Fruit fly (Drosophila melanogaster) whole organism, prepupa: ENCODE measurements around the gene HP4.

Experiments
- Blimp-1 ChIP-seq: fragments of 200-800 bp; sonication (Bioruptor generic); optimal IDR thresholded peaks from 3 replicates; lab custom pipeline; 2017; ENCODE audit warnings: missing biosample characterization, missing genetic modification characterization, mild to moderate bottlenecking, moderate library complexity, missing genetic modification reagents
- CG11294 ChIP-seq: fragments of 200-800 bp; sonication (Bioruptor generic); IDR thresholded peaks from 2 replicates; pipeline ENCODE4 v1.3.6; 2022; ENCODE audit warnings: missing biosample characterization, missing genetic modification characterization
- CG11902 ChIP-seq: fragments of 200-800 bp; sonication (Bioruptor generic); optimal IDR thresholded peaks from 3 replicates; lab custom pipeline; 2016; ENCODE audit warnings: missing biosample characterization, missing genetic modification characterization
- CG15336 ChIP-seq: fragments of 200-800 bp; sonication (Bioruptor generic); IDR thresholded peaks from 2 replicates; pipeline ENCODE4 v1.3.6; 2022; ENCODE audit warnings: missing biosample characterization, missing genetic modification characterization
- CG1621 ChIP-seq: fragments of 200-800 bp; sonication (Bioruptor generic); optimal IDR thresholded peaks from 3 replicates; lab custom pipeline; 2018; ENCODE audit warnings: missing biosample characterization, mild to moderate bottlenecking, missing genetic modification characterization
- CG16779 ChIP-seq: fragments of 200-800 bp; sonication (Bioruptor generic); optimal IDR thresholded peaks from 3 replicates; lab custom pipeline; 2017; ENCODE audit warnings: missing biosample characterization, mild to moderate bottlenecking, missing genetic modification characterization
- CG31627 ChIP-seq: fragments of 200-800 bp; sonication (Bioruptor generic); optimal IDR thresholded peaks from 3 replicates; lab custom pipeline; 2016; ENCODE audit warnings: missing biosample characterization, missing genetic modification characterization
- CG32006 ChIP-seq: fragments of 200-800 bp; sonication (Bioruptor generic); optimal IDR thresholded peaks from 3 replicates; lab custom pipeline; 2017; ENCODE audit warnings: missing biosample characterization, mild to moderate bottlenecking, missing genetic modification characterization
- CG34406 ChIP-seq: fragments of 200-800 bp; sonication (Bioruptor generic); optimal IDR thresholded peaks from 3 replicates; lab custom pipeline; 2016; ENCODE audit warnings: missing biosample characterization, missing genetic modification characterization
- CG3919 ChIP-seq: fragments of 200-800 bp; sonication (Bioruptor generic); optimal IDR thresholded peaks from 3 replicates; lab custom pipeline; 2016; ENCODE audit warnings: missing biosample characterization, missing genetic modification characterization
- CG4318 ChIP-seq: fragments of 200-800 bp; sonication (Bioruptor generic); optimal IDR thresholded peaks from 3 replicates; lab custom pipeline; 2017; ENCODE audit warnings: missing biosample characterization, mild to moderate bottlenecking, missing genetic modification characterization
- CG6276 ChIP-seq: fragments of 200-800 bp; sonication (Bioruptor generic); optimal IDR thresholded peaks from 2 replicates; lab custom pipeline; 2017; ENCODE audit warnings: missing biosample characterization, mild to moderate bottlenecking, missing genetic modification characterization
- CG6808 ChIP-seq: fragments of 200-800 bp; sonication (Bioruptor generic); optimal IDR thresholded peaks from 3 replicates; lab custom pipeline; 2017; ENCODE audit warnings: missing biosample characterization, missing genetic modification characterization, mild to moderate bottlenecking, moderate library complexity, missing genetic modification reagents
- CG6854 ChIP-seq: fragments of 200-800 bp; sonication (Bioruptor generic); optimal IDR thresholded peaks from 2 replicates; lab custom pipeline; 2017; ENCODE audit warnings: missing biosample characterization, mild to moderate bottlenecking, missing genetic modification characterization
- CG8119 ChIP-seq: fragments of 200-800 bp; sonication (Bioruptor generic); IDR thresholded peaks from 3 replicates; pipeline ENCODE4 v1.3.6; 2022; ENCODE audit warnings: missing biosample characterization, missing genetic modification characterization
- CG8319 ChIP-seq: fragments of 200-800 bp; sonication (Bioruptor generic); optimal IDR thresholded peaks from 3 replicates; lab custom pipeline; 2016; ENCODE audit warnings: missing biosample characterization, missing genetic modification characterization
- CG8632 ChIP-seq: fragments of 200-800 bp; sonication (Bioruptor generic); optimal IDR thresholded peaks from 3 replicates; lab custom pipeline; 2016; ENCODE audit warnings: missing biosample characterization, missing genetic modification characterization
- CG9139 ChIP-seq: fragments of 200-800 bp; sonication (Bioruptor generic); optimal IDR thresholded peaks from 3 replicates; lab custom pipeline; 2017; ENCODE audit warnings: missing biosample characterization, mild to moderate bottlenecking, missing genetic modification characterization
- Eip75B ChIP-seq: fragments of 200-800 bp; sonication (Bioruptor generic); optimal IDR thresholded peaks from 3 replicates; lab custom pipeline; 2016; ENCODE audit warnings: missing biosample characterization, missing genetic modification characterization
- Eip78C ChIP-seq: fragments of 200-800 bp; sonication (Bioruptor generic); peaks from one replicate; lab custom pipeline; 2016; ENCODE audit warnings: missing biosample characterization, missing genetic modification characterization
- Eip93F ChIP-seq: fragments of 200-800 bp; sonication (Bioruptor generic); optimal IDR thresholded peaks from 2 replicates; lab custom pipeline; 2016; ENCODE audit warnings: missing biosample characterization, mild to moderate bottlenecking, missing genetic modification characterization
- Ets21C ChIP-seq: fragments of 200-800 bp; sonication (Bioruptor generic); optimal IDR thresholded peaks from 3 replicates; lab custom pipeline; 2016; ENCODE audit warnings: missing biosample characterization, missing genetic modification characterization
- Ets96B ChIP-seq: fragments of 200-800 bp; optimal IDR thresholded peaks from 2 replicates; lab custom pipeline; 2019; ENCODE audit warnings: missing biosample characterization, mild to moderate bottlenecking, missing genetic modification characterization, moderate library complexity
- Gug ChIP-seq: fragments of 200-800 bp; sonication (Bioruptor generic); IDR thresholded peaks from 2 replicates; pipeline ENCODE4 v1.3.6; 2022; ENCODE audit warnings: missing biosample characterization, missing genetic modification characterization
- Hr38 ChIP-seq: sonication (Bioruptor generic); optimal IDR thresholded peaks from 2 replicates; lab custom pipeline; 2016; ENCODE audit warnings: missing biosample characterization, missing genetic modification characterization
- Hr39 ChIP-seq: fragments of 200-800 bp; sonication (Bioruptor generic); optimal IDR thresholded peaks from 2 replicates; lab custom pipeline; 2016; ENCODE audit warnings: missing biosample characterization, missing genetic modification characterization
- Hr4 ChIP-seq: fragments of 200-800 bp; sonication (Bioruptor generic); optimal IDR thresholded peaks from 3 replicates; lab custom pipeline; 2016; ENCODE audit warnings: missing biosample characterization, missing genetic modification characterization
- Lpt ChIP-seq: fragments of 200-800 bp; sonication (Bioruptor generic); optimal IDR thresholded peaks from 3 replicates; lab custom pipeline; 2016; ENCODE audit warnings: missing biosample characterization, missing genetic modification characterization
- Met ChIP-seq: fragments of 200-800 bp; sonication (Bioruptor generic); optimal IDR thresholded peaks from 3 replicates; lab custom pipeline; 2016; ENCODE audit warnings: missing biosample characterization, missing genetic modification characterization
- Smox ChIP-seq: fragments of 200-800 bp; sonication (Bioruptor generic); optimal IDR thresholded peaks from 3 replicates; lab custom pipeline; 2016; ENCODE audit warnings: missing biosample characterization, missing genetic modification characterization
- Sox102F ChIP-seq: fragments of 200-800 bp; sonication (Bioruptor generic); optimal IDR thresholded peaks from 2 replicates; lab custom pipeline; 2016; ENCODE audit warnings: missing biosample characterization, mild to moderate bottlenecking, missing genetic modification characterization
- Sox15 ChIP-seq: fragments of 200-800 bp; sonication (Bioruptor generic); optimal IDR thresholded peaks from 3 replicates; lab custom pipeline; 2016; ENCODE audit warnings: missing biosample characterization, missing genetic modification characterization
- acj6 ChIP-seq: fragments of 200-800 bp; sonication (Bioruptor generic); optimal IDR thresholded peaks from 3 replicates; lab custom pipeline; 2016; ENCODE audit warnings: missing biosample characterization, missing genetic modification characterization
- cyc ChIP-seq: fragments of 200-800 bp; sonication (Bioruptor generic); optimal IDR thresholded peaks from 3 replicates; lab custom pipeline; 2016; ENCODE audit warnings: missing biosample characterization, missing genetic modification characterization
- dac ChIP-seq: fragments of 200-800 bp; sonication (Bioruptor generic); optimal IDR thresholded peaks from 2 replicates; lab custom pipeline; 2017; ENCODE audit warnings: missing biosample characterization, mild to moderate bottlenecking, missing genetic modification characterization
- eg ChIP-seq: fragments of 200-800 bp; sonication (Bioruptor generic); IDR thresholded peaks from 3 replicates; pipeline ENCODE4 v1.3.6; 2022; ENCODE audit warnings: missing biosample characterization, missing genetic modification characterization
- esn ChIP-seq: fragments of 200-800 bp; sonication (Bioruptor generic); optimal IDR thresholded peaks from 2 replicates; lab custom pipeline; 2016; ENCODE audit warnings: missing biosample characterization, mild to moderate bottlenecking, missing genetic modification characterization, moderate library complexity
- fd59A ChIP-seq: fragments of 200-800 bp; sonication (Bioruptor generic); optimal IDR thresholded peaks from 2 replicates; lab custom pipeline; 2017; ENCODE audit warnings: missing biosample characterization, mild to moderate bottlenecking, missing genetic modification characterization, missing genetic modification reagents
- fd85E ChIP-seq: fragments of 200-800 bp; sonication (Bioruptor generic); optimal IDR thresholded peaks from 3 replicates; lab custom pipeline; 2016; ENCODE audit warnings: missing biosample characterization, missing genetic modification characterization
- lz ChIP-seq: fragments of 200-800 bp; sonication (Bioruptor generic); optimal IDR thresholded peaks from 3 replicates; lab custom pipeline; 2016; ENCODE audit warnings: missing biosample characterization, missing genetic modification characterization
- net ChIP-seq: fragments of 200-800 bp; sonication (Bioruptor generic); optimal IDR thresholded peaks from 3 replicates; lab custom pipeline; 2016; ENCODE audit warnings: missing biosample characterization, missing genetic modification characterization
- pdm3 ChIP-seq: fragments of 200-800 bp; sonication (Bioruptor generic); optimal IDR thresholded peaks from 3 replicates; lab custom pipeline; 2016; ENCODE audit warnings: missing biosample characterization, missing genetic modification characterization
- salr ChIP-seq, 2 experiments: fragments of 200-800 bp; sonication (Bioruptor generic); optimal IDR thresholded peaks; 3 replicates each; lab custom pipeline; 2016 to 2018; ENCODE audit warnings: missing biosample characterization in 2 of 2, missing genetic modification characterization in 2 of 2, mild to moderate bottlenecking in 1 of 2
- ss ChIP-seq, 2 experiments: fragments of 200-800 bp; sonication (Bioruptor generic); optimal IDR thresholded peaks; 2 replicates in 1 of 2; 3 replicates in 1 of 2; lab custom pipeline; 2017 to 2018; ENCODE audit warnings: mild to moderate bottlenecking in 2 of 2, missing biosample characterization in 2 of 2, missing genetic modification characterization in 2 of 2, moderate library complexity in 1 of 2
- svp ChIP-seq: fragments of 200-800 bp; sonication (Bioruptor generic); peaks from one replicate; lab custom pipeline; 2016; ENCODE audit warnings: missing biosample characterization, missing genetic modification characterization
- topi ChIP-seq: fragments of 200-800 bp; sonication (Bioruptor generic); optimal IDR thresholded peaks from 3 replicates; lab custom pipeline; 2016; ENCODE audit warnings: missing biosample characterization, missing genetic modification characterization
- vri ChIP-seq: fragments of 200-800 bp; sonication (Bioruptor generic); optimal IDR thresholded peaks from 3 replicates; lab custom pipeline; 2016; ENCODE audit warnings: missing biosample characterization, mild to moderate bottlenecking, missing genetic modification characterization

HP4 gene

dm6 chr3L:7976081-7976483, at the start of gene HP4, which contains the start of gene CG8209 (continued):
- TF ChIP-seq CG4318 (GFP tag; lab: Kevin White, UChicago) (no peak), CG1621 (peak; percentile 49), Sox15 (GFP tag; lab: Kevin White, UChicago) (peak; percentile 36), topi (GFP tag; lab: Kevin White, UChicago) (peak; percentile 71), CG31627 (peak; percentile 67), Met (GFP tag; lab: Kevin White, UChicago) (peak; percentile 73), Ets21C (GFP tag; lab: Kevin White, UChicago) (peak; percentile 24), esn (peak; percentile 83)

dm6 chr3L:8024278-8025140, 48.6 kb upstream of the HP4 start:
- peak; percentile 21 for TF ChIP-seq CG16779 (tag; lab: Kevin White, UChicago)
- TF ChIP-seq topi (GFP tag; lab: Kevin White, UChicago) = peak; percentile 43
- peak; percentile 63 for TF ChIP-seq CG31627
- TF ChIP-seq cyc (GFP tag; lab: Kevin White, UChicago) = peak; percentile 54
- peak; percentile 17 for TF ChIP-seq CG4318 (GFP tag; lab: Kevin White, UChicago)
- TF ChIP-seq fd59A = peak; percentile 45
- peak; percentile 57 for TF ChIP-seq Eip75B (GFP tag; lab: Kevin White, UChicago)
- peak; percentile 75 for TF ChIP-seq esn
- TF ChIP-seq eg (GFP tag; lab: Robert Waterston, UW) = peak; percentile 67; the same call in 2 of the 3 replicates
- peak; percentile 77 for TF ChIP-seq CG8119 (GFP tag; lab: Robert Waterston, UW)
- TF ChIP-seq net (GFP tag; lab: Kevin White, UChicago) = peak; percentile 36
- peak; percentile 90 for TF ChIP-seq Eip78C (GFP tag; lab: Kevin White, UChicago)
- peak; percentile 54 for TF ChIP-seq Sox15 (GFP tag; lab: Kevin White, UChicago)
- peak; percentile 70 for TF ChIP-seq CG32006
- peak; percentile 62 for TF ChIP-seq Ets96B (tag; lab: Kevin White, UChicago)
- TF ChIP-seq vri (GFP tag; lab: Kevin White, UChicago) = peak; percentile 29
- peak; percentile 25 for TF ChIP-seq CG1621
- TF ChIP-seq Hr38 (GFP tag; lab: Kevin White, UChicago) = no peak
- no peak for TF ChIP-seq Blimp-1 (GFP tag; lab: Kevin White, UChicago)
- peak; percentile 57 for TF ChIP-seq pdm3 (GFP tag; lab: Kevin White, UChicago)
- no peak for TF ChIP-seq fd85E
- no peak for TF ChIP-seq CG8319 (GFP tag; lab: Kevin White, UChicago)
- TF ChIP-seq acj6 (GFP tag; lab: Kevin White, UChicago) = peak; percentile 72
- TF ChIP-seq CG3919 = peak; percentile 63
- TF ChIP-seq Hr4 (GFP tag; lab: Kevin White, UChicago) = peak; percentile 65
- peak; percentile 66 for TF ChIP-seq Hr39 (GFP tag; lab: Kevin White, UChicago)
- TF ChIP-seq CG6854 (GFP tag; lab: Kevin White, UChicago) = no peak
- TF ChIP-seq ss (GFP tag; optimal IDR thresholded peaks at IDR 0.05; lab: Kevin White, UChicago) = peak in 1 of 2 experiments; percentile 48
- peak; percentile 54 for TF ChIP-seq CG6808
- TF ChIP-seq CG15336 (GFP tag; lab: Robert Waterston, UW) = peak; percentile 78
- TF ChIP-seq Lpt (GFP tag; lab: Kevin White, UChicago) = peak; percentile 25
- TF ChIP-seq CG11902 = peak; percentile 15
- peak; percentile 56 for TF ChIP-seq CG6276 (GFP tag; lab: Kevin White, UChicago)
- TF ChIP-seq Sox102F = peak; percentile 70
- peak; percentile 60 for TF ChIP-seq CG34406 (GFP tag; lab: Kevin White, UChicago)
- TF ChIP-seq Eip93F (GFP tag; lab: Kevin White, UChicago) = no peak
- TF ChIP-seq Gug (GFP tag; lab: Robert Waterston, UW) = peak; percentile 38; the same call in 1 of the 2 replicates
- TF ChIP-seq lz (GFP tag; lab: Kevin White, UChicago) = peak; percentile 72
- TF ChIP-seq CG9139 (GFP tag; lab: Kevin White, UChicago) = peak; percentile 19
- peak; percentile 61; the same call in 1 of the 2 replicates for TF ChIP-seq CG11294 (GFP tag; lab: Robert Waterston, UW)
- TF ChIP-seq salr (GFP tag; optimal IDR thresholded peaks at IDR 0.05; lab: Kevin White, UChicago) = peak in 1 of 2 experiments; percentile 49
- TF ChIP-seq dac = no peak
- TF ChIP-seq svp (GFP tag; lab: Kevin White, UChicago) = peak; percentile 61
- peak; percentile 47 for TF ChIP-seq CG8632 (GFP tag; lab: Kevin White, UChicago)
- peak; percentile 64 for TF ChIP-seq Smox (GFP tag; lab: Kevin White, UChicago)
